Worm (Caenorhabditis elegans) whole organism, midembryonic: ENCODE data around the gene fbxa-202.

Source experiments
- T22C8.4 ChIP-seq: fragments of 200-800 bp; sonication (Bioruptor generic); IDR thresholded peaks from 2 replicates; pipeline ENCODE4 v1.3.6; 2022; ENCODE audit warnings: missing genetic modification characterization, missing compliant biosample characterization
- cog-1 ChIP-seq: sonication (generic microtip); optimal IDR thresholded peaks from 2 replicates; lab custom pipeline; 2016; ENCODE audit warnings: missing genetic modification characterization, missing compliant biosample characterization
- flt-1 ChIP-seq: fragments of 200-800 bp; sonication (Bioruptor generic); IDR thresholded peaks from 2 replicates; pipeline ENCODE4 v1.3.6; 2022; ENCODE audit warnings: missing genetic modification characterization, missing compliant biosample characterization
- klf-2 ChIP-seq: fragments of 200-800 bp; sonication (Bioruptor generic); conservative IDR thresholded peaks from 2 replicates; pipeline ENCODE4 v1.3.6; 2022; ENCODE audit warnings: missing genetic modification reagents, missing genetic modification characterization, missing compliant biosample characterization
- med-1 ChIP-seq: sonication (generic microtip); optimal IDR thresholded peaks from 2 replicates; lab custom pipeline; 2017; ENCODE audit warnings: missing genetic modification characterization, mild to moderate bottlenecking, missing compliant biosample characterization, antibody characterized with exemption, missing genetic modification reagents; ENCODE audit not compliant: insufficient read depth
- ref-1 ChIP-seq: fragments of 200-800 bp; sonication (Bioruptor generic); conservative IDR thresholded peaks from 2 replicates; pipeline ENCODE4 v1.3.6; 2022; ENCODE audit warnings: missing genetic modification reagents, missing genetic modification characterization, missing compliant biosample characterization
- tab-1 ChIP-seq: fragments of 200-800 bp; sonication (Bioruptor generic); IDR thresholded peaks from 2 replicates; pipeline ENCODE4 v1.3.6; 2022; ENCODE audit warnings: missing genetic modification characterization, missing compliant biosample characterization
- ztf-23 ChIP-seq: fragments of 200-800 bp; sonication (Bioruptor generic); IDR thresholded peaks from 2 replicates; pipeline ENCODE4 v1.3.6; 2022; ENCODE audit warnings: missing genetic modification reagents, missing genetic modification characterization, missing compliant biosample characterization
- ztf-29 ChIP-seq: fragments of 200-800 bp; sonication (Bioruptor generic); IDR thresholded peaks from 2 replicates; pipeline ENCODE4 v1.3.6; 2022; ENCODE audit warnings: missing genetic modification reagents, missing genetic modification characterization, missing compliant biosample characterization

Gene fbxa-202

DNA sequence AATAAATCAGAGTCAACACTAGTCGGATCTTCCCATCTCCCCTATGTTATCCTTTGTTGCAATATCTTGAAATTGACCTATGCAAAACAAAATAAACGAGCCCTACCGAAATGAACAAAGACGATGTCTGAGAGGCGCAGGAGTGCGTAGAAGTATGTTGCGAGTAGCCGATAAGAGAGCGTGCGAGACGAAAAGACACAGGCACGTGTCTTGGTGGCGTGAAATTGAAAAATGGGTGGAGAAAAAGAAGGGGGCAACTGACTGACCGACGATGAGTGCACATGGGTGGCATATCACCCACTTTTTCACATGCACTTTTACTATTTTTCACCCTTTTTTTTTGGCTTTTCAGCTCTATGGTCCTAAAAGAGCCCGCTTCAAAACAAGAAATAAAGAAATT, 21.1 kb downstream of the fbxa-202 start:
- TF ChIP-seq ztf-23 (GFP tag; lab: Robert Waterston, UW) (no peak), klf-2 (GFP tag; lab: Robert Waterston, UW) (no peak), T22C8.4 (GFP tag; lab: Robert Waterston, UW) (no peak), tab-1 (GFP tag; lab: Robert Waterston, UW) (no peak), med-1 (no peak), ref-1 (GFP tag; lab: Robert Waterston, UW) (no peak), ztf-29 (no peak)

ce11 chrV:6349597-6349996, 22.5 kb downstream of the fbxa-202 start:
- TF ChIP-seq flt-1 (GFP tag; lab: Robert Waterston, UW), result no peak
- TF ChIP-seq med-1, result no peak
- no peak for TF ChIP-seq ztf-23 (GFP tag; lab: Robert Waterston, UW)
- no peak for TF ChIP-seq ztf-29
- no peak for TF ChIP-seq klf-2 (GFP tag; lab: Robert Waterston, UW)
- no peak for TF ChIP-seq T22C8.4 (GFP tag; lab: Robert Waterston, UW)
- no peak for TF ChIP-seq ref-1 (GFP tag; lab: Robert Waterston, UW)
- TF ChIP-seq cog-1, result no peak
- no peak for TF ChIP-seq tab-1 (GFP tag; lab: Robert Waterston, UW)

ce11 chrV:6350109-6350508, 23.0 kb downstream of the fbxa-202 start:
- no peak for TF ChIP-seq ztf-23 (GFP tag; lab: Robert Waterston, UW)
- no peak for TF ChIP-seq ref-1 (GFP tag; lab: Robert Waterston, UW)
- TF ChIP-seq ztf-29, result no peak

ce11 chrV:6351122-6351521, 24.0 kb downstream of the fbxa-202 start:
- TF ChIP-seq flt-1 (GFP tag; lab: Robert Waterston, UW), result no peak
- no peak for TF ChIP-seq tab-1 (GFP tag; lab: Robert Waterston, UW)

ce11 chrV:6352350-6352749, 25.3 kb downstream of the fbxa-202 start:
- TF ChIP-seq tab-1 (GFP tag; lab: Robert Waterston, UW) (no peak), klf-2 (GFP tag; lab: Robert Waterston, UW) (no peak), cog-1 (no peak), ztf-23 (GFP tag; lab: Robert Waterston, UW) (no peak), flt-1 (GFP tag; lab: Robert Waterston, UW) (no peak), T22C8.4 (GFP tag; lab: Robert Waterston, UW) (no peak), ztf-29 (no peak), ref-1 (GFP tag; lab: Robert Waterston, UW) (no peak), med-1 (no peak)

ce11 chrV:6353182-6353780, 26.2 kb downstream of the fbxa-202 start:
- TF ChIP-seq klf-2 (GFP tag; lab: Robert Waterston, UW) (no peak), cog-1 (no peak), flt-1 (GFP tag; lab: Robert Waterston, UW) (no peak), ztf-23 (GFP tag; lab: Robert Waterston, UW) (no peak), tab-1 (GFP tag; lab: Robert Waterston, UW) (no peak), med-1 (no peak), ref-1 (GFP tag; lab: Robert Waterston, UW) (no peak), ztf-29 (no peak), T22C8.4 (GFP tag; lab: Robert Waterston, UW) (no peak)

DNA sequence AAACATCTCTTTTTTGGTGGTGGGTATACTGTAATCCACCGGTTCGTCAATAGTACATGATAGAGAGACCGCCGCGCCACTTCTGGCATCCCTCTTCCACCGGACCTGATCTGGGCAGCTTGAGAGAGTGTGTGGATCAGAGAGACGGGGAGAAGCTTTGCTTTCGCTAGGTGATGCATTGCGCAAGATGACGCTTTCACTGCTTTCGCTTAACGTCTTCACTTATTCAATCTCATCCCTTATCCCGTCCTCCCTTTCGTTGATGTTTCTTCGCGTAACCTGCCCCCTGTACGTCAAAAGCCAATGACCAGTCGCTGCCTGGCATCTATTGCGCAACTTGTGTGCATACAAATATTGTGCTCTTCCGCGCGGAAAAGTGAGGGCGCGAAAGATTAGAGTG, 27.1 kb downstream of the fbxa-202 start:
- TF ChIP-seq ztf-23 (GFP tag; lab: Robert Waterston, UW) (no peak), tab-1 (GFP tag; lab: Robert Waterston, UW) (no peak), cog-1 (no peak), ztf-29 (no peak), klf-2 (GFP tag; lab: Robert Waterston, UW) (no peak), ref-1 (GFP tag; lab: Robert Waterston, UW) (no peak), T22C8.4 (GFP tag; lab: Robert Waterston, UW) (no peak), med-1 (no peak), flt-1 (GFP tag; lab: Robert Waterston, UW) (no peak)

- no peak for TF ChIP-seq med-1
- no peak for TF ChIP-seq T22C8.4 (GFP tag; lab: Robert Waterston, UW)
- TF ChIP-seq flt-1 (GFP tag; lab: Robert Waterston, UW), result no peak
- TF ChIP-seq cog-1, result no peak
- TF ChIP-seq ztf-23 (GFP tag; lab: Robert Waterston, UW), result no peak
- no peak for TF ChIP-seq tab-1 (GFP tag; lab: Robert Waterston, UW)
- TF ChIP-seq ref-1 (GFP tag; lab: Robert Waterston, UW), result no peak
- no peak for TF ChIP-seq ztf-29
- no peak for TF ChIP-seq klf-2 (GFP tag; lab: Robert Waterston, UW)
These were observed 27.7 kb downstream of the fbxa-202 start for ce11 chrV:6354786-6355185.

- TF ChIP-seq tab-1 (GFP tag; lab: Robert Waterston, UW) (no peak), klf-2 (GFP tag; lab: Robert Waterston, UW) (no peak), ref-1 (GFP tag; lab: Robert Waterston, UW) (no peak), cog-1 (no peak), med-1 (no peak), ztf-29 (no peak), ztf-23 (GFP tag; lab: Robert Waterston, UW) (no peak), T22C8.4 (GFP tag; lab: Robert Waterston, UW) (no peak), flt-1 (GFP tag; lab: Robert Waterston, UW) (no peak)
These were observed 28.3 kb downstream of the fbxa-202 start for ce11 chrV:6355412-6355811.

ce11 chrV:6355975-6356441, 28.9 kb downstream of the fbxa-202 start, which contains the start of gene bcl-11:
Gene bcl-11, plus strand, starts transcription at chrV:6356025.
- TF ChIP-seq med-1, result no peak
- TF ChIP-seq T22C8.4 (GFP tag; lab: Robert Waterston, UW), result no peak
- no peak for TF ChIP-seq ztf-29
- TF ChIP-seq flt-1 (GFP tag; lab: Robert Waterston, UW), result no peak
- no peak for TF ChIP-seq klf-2 (GFP tag; lab: Robert Waterston, UW)
- no peak for TF ChIP-seq ref-1 (GFP tag; lab: Robert Waterston, UW)
- no peak for TF ChIP-seq tab-1 (GFP tag; lab: Robert Waterston, UW)
- no peak for TF ChIP-seq ztf-23 (GFP tag; lab: Robert Waterston, UW)
- no peak for TF ChIP-seq cog-1
